Worm (Caenorhabditis elegans) whole organism, L3 larva: ENCODE results near the gene best-1.
A peak's percentile ranks its signal among the peaks of the same experiment; 100 is the strongest.

Experiments
- R02D3.7 ChIP-seq: fragments of 150-350 bp; optimal IDR thresholded peaks from 2 replicates; lab custom pipeline; 2014; ENCODE audit warnings: missing biosample characterization, missing genetic modification characterization
- ZK546.5 ChIP-seq: sonication (generic microtip); optimal IDR thresholded peaks from 2 replicates; lab custom pipeline; 2017; ENCODE audit warnings: missing biosample characterization, missing genetic modification characterization
- aly-2 ChIP-seq: fragments of 150-350 bp; optimal IDR thresholded peaks from 2 replicates; lab custom pipeline; 2014; ENCODE audit warnings: missing biosample characterization, missing genetic modification characterization
- ama-1 ChIP-seq: fragments of 150-350 bp; optimal IDR thresholded peaks from 2 replicates; lab custom pipeline; 2018
- ceh-16 ChIP-seq: sonication (generic microtip); optimal IDR thresholded peaks from 2 replicates; lab custom pipeline; 2017; ENCODE audit warnings: missing biosample characterization, missing genetic modification characterization
- ceh-28 ChIP-seq: fragments of 150-350 bp; optimal IDR thresholded peaks from 2 replicates; lab custom pipeline; 2014; ENCODE audit warnings: missing biosample characterization, missing genetic modification reagents, missing genetic modification characterization
- ceh-82 ChIP-seq: fragments of 150-350 bp; optimal IDR thresholded peaks from 2 replicates; lab custom pipeline; 2014; ENCODE audit warnings: missing biosample characterization, missing genetic modification characterization
- ceh-9 ChIP-seq: sonication (generic microtip); optimal IDR thresholded peaks from 2 replicates; lab custom pipeline; 2018; ENCODE audit warnings: missing biosample characterization, missing genetic modification characterization
- daf-12 ChIP-seq: fragments of 150-350 bp; optimal IDR thresholded peaks from 2 replicates; lab custom pipeline; 2014; ENCODE audit warnings: missing biosample characterization, missing genetic modification reagents, missing genetic modification characterization
- egl-27 ChIP-seq: sonication (generic microtip); optimal IDR thresholded peaks from 4 replicates; lab custom pipeline; 2017; ENCODE audit warnings: missing biosample characterization, missing genetic modification reagents, missing genetic modification characterization
- egl-5 ChIP-seq: fragments of 150-350 bp; optimal IDR thresholded peaks from 2 replicates; lab custom pipeline; 2017; ENCODE audit warnings: missing biosample characterization, missing genetic modification reagents, missing genetic modification characterization, inconsistent platforms
- elt-1 ChIP-seq: fragments of 150-350 bp; optimal IDR thresholded peaks from 2 replicates; lab custom pipeline; 2014; ENCODE audit warnings: missing biosample characterization, missing genetic modification characterization
- elt-2 ChIP-seq: sonication (generic microtip); optimal IDR thresholded peaks from 2 replicates; lab custom pipeline; 2016; ENCODE audit warnings: missing genetic modification reagents, mild to moderate bottlenecking, missing genetic modification characterization, missing compliant biosample characterization
- elt-3 ChIP-seq, 3 experiments: fragments of 150-350 bp in 1 of 3; sonication (generic microtip) in 2 of 3; optimal IDR thresholded peaks; 2 replicates in 2 of 3; 4 replicates in 1 of 3; lab custom pipeline; 2014 to 2017; ENCODE audit warnings: missing biosample characterization in 3 of 3, missing genetic modification characterization in 3 of 3
- eor-1 ChIP-seq, 2 experiments: fragments of 150-350 bp; optimal IDR thresholded peaks; 2 replicates each; lab custom pipeline; 2014 to 2018; ENCODE audit warnings: missing biosample characterization in 2 of 2, missing genetic modification characterization in 2 of 2
- fkh-10 ChIP-seq: sonication (generic microtip); optimal IDR thresholded peaks from 2 replicates; lab custom pipeline; 2017; ENCODE audit warnings: missing biosample characterization, missing genetic modification reagents, missing genetic modification characterization
- fkh-2 ChIP-seq: fragments of 150-350 bp; optimal IDR thresholded peaks from 2 replicates; lab custom pipeline; 2014; ENCODE audit warnings: missing biosample characterization, missing genetic modification reagents, missing genetic modification characterization
- fos-1 ChIP-seq: fragments of 150-350 bp; optimal IDR thresholded peaks from 2 replicates; lab custom pipeline; 2014; ENCODE audit warnings: missing biosample characterization, missing genetic modification characterization
- hmg-11 ChIP-seq: sonication (generic microtip); optimal IDR thresholded peaks from 2 replicates; lab custom pipeline; 2016; ENCODE audit warnings: missing genetic modification characterization, missing compliant biosample characterization
- jun-1 ChIP-seq: fragments of 150-350 bp; optimal IDR thresholded peaks from 2 replicates; lab custom pipeline; 2014; ENCODE audit warnings: missing biosample characterization, missing genetic modification reagents, missing genetic modification characterization
- lin-15B ChIP-seq: fragments of 150-350 bp; optimal IDR thresholded peaks from 2 replicates; lab custom pipeline; 2014; ENCODE audit warnings: missing biosample characterization, missing genetic modification characterization
- lin-39 ChIP-seq: fragments of 150-350 bp; optimal IDR thresholded peaks from 2 replicates; lab custom pipeline; 2018; ENCODE audit warnings: missing biosample characterization, missing genetic modification reagents, missing genetic modification characterization
- lsy-12 ChIP-seq: sonication (generic microtip); optimal IDR thresholded peaks from 2 replicates; lab custom pipeline; 2016; ENCODE audit warnings: mild to moderate bottlenecking, missing genetic modification characterization, missing compliant biosample characterization
- mdl-1 ChIP-seq: fragments of 150-350 bp; optimal IDR thresholded peaks from 2 replicates; lab custom pipeline; 2014; ENCODE audit warnings: missing biosample characterization, missing genetic modification characterization
- mml-1 ChIP-seq: fragments of 150-350 bp; sonication (generic microtip); optimal IDR thresholded peaks from 3 replicates; lab custom pipeline; 2014; ENCODE audit warnings: missing biosample characterization, missing genetic modification characterization
- nfya-1 ChIP-seq: sonication (generic microtip); optimal IDR thresholded peaks from 2 replicates; lab custom pipeline; 2017; ENCODE audit warnings: missing genetic modification characterization, mild to moderate bottlenecking, missing compliant biosample characterization, antibody characterized with exemption, moderate library complexity; ENCODE audit not compliant: insufficient read depth
- nhr-11 ChIP-seq: fragments of 150-350 bp; optimal IDR thresholded peaks from 2 replicates; lab custom pipeline; 2014; ENCODE audit warnings: missing biosample characterization, missing genetic modification characterization
- nhr-12 ChIP-seq: fragments of 150-350 bp; optimal IDR thresholded peaks from 2 replicates; lab custom pipeline; 2014; ENCODE audit warnings: missing biosample characterization, missing genetic modification characterization
- nhr-23 ChIP-seq: fragments of 150-350 bp; optimal IDR thresholded peaks from 2 replicates; lab custom pipeline; 2014; ENCODE audit warnings: missing biosample characterization, missing genetic modification reagents, missing genetic modification characterization
- nhr-237 ChIP-seq: fragments of 150-350 bp; optimal IDR thresholded peaks from 2 replicates; lab custom pipeline; 2014; ENCODE audit warnings: missing biosample characterization, missing genetic modification characterization
- nhr-25 ChIP-seq: sonication (generic microtip); optimal IDR thresholded peaks from 2 replicates; lab custom pipeline; 2017; ENCODE audit warnings: missing biosample characterization, missing genetic modification characterization
- nhr-28 ChIP-seq: fragments of 150-350 bp; optimal IDR thresholded peaks from 2 replicates; lab custom pipeline; 2014; ENCODE audit warnings: missing biosample characterization, missing genetic modification characterization
- nhr-43 ChIP-seq: sonication (generic microtip); optimal IDR thresholded peaks from 2 replicates; lab custom pipeline; 2016; ENCODE audit warnings: mild to moderate bottlenecking, missing genetic modification characterization, missing compliant biosample characterization; ENCODE audit not compliant: poor library complexity, severe bottlenecking
- nhr-67 ChIP-seq: fragments of 150-350 bp; optimal IDR thresholded peaks from 2 replicates; lab custom pipeline; 2014; ENCODE audit warnings: missing biosample characterization, missing genetic modification characterization
- nhr-76 ChIP-seq: fragments of 150-350 bp; sonication (generic microtip); optimal IDR thresholded peaks from 5 replicates; lab custom pipeline; 2014; ENCODE audit warnings: missing biosample characterization, missing genetic modification characterization
- nhr-77 ChIP-seq: fragments of 150-350 bp; optimal IDR thresholded peaks from 2 replicates; lab custom pipeline; 2014; ENCODE audit warnings: missing biosample characterization, missing genetic modification characterization
- pha-4 ChIP-seq: fragments of 150-350 bp; optimal IDR thresholded peaks from 2 replicates; lab custom pipeline; 2014; ENCODE audit warnings: missing biosample characterization, missing genetic modification reagents, missing genetic modification characterization
- pqm-1 ChIP-seq: fragments of 150-350 bp; optimal IDR thresholded peaks from 2 replicates; lab custom pipeline; 2017; ENCODE audit warnings: missing biosample characterization, missing genetic modification characterization, inconsistent platforms
- sea-2 ChIP-seq: fragments of 150-350 bp; sonication (generic microtip); optimal IDR thresholded peaks from 4 replicates; lab custom pipeline; 2014; ENCODE audit warnings: missing biosample characterization, missing genetic modification reagents, missing genetic modification characterization
- skn-1 ChIP-seq: fragments of 150-350 bp; optimal IDR thresholded peaks from 2 replicates; lab custom pipeline; 2014; ENCODE audit warnings: missing biosample characterization, missing genetic modification characterization
- snpc-4 ChIP-seq: fragments of 150-350 bp; optimal IDR thresholded peaks from 2 replicates; lab custom pipeline; 2014; ENCODE audit warnings: missing biosample characterization, missing genetic modification characterization
- tbx-2 ChIP-seq: sonication (generic microtip); optimal IDR thresholded peaks from 2 replicates; lab custom pipeline; 2016; ENCODE audit warnings: mild to moderate bottlenecking, missing genetic modification characterization, missing compliant biosample characterization
- unc-39 ChIP-seq: sonication (generic microtip); optimal IDR thresholded peaks from 4 replicates; lab custom pipeline; 2017; ENCODE audit warnings: missing biosample characterization, missing genetic modification characterization
- unc-62 ChIP-seq: fragments of 150-350 bp; sonication (generic microtip); optimal IDR thresholded peaks from 4 replicates; lab custom pipeline; 2014; ENCODE audit warnings: missing biosample characterization, missing genetic modification reagents, missing genetic modification characterization
- zag-1 ChIP-seq: fragments of 150-350 bp; optimal IDR thresholded peaks from 2 replicates; lab custom pipeline; 2014; ENCODE audit warnings: missing biosample characterization, missing genetic modification characterization
- ztf-11 ChIP-seq: fragments of 150-350 bp; optimal IDR thresholded peaks from 2 replicates; lab custom pipeline; 2014; ENCODE audit warnings: missing biosample characterization, missing genetic modification characterization
- ztf-4 ChIP-seq: fragments of 150-350 bp; optimal IDR thresholded peaks from 2 replicates; lab custom pipeline; 2014; ENCODE audit warnings: missing biosample characterization, missing genetic modification characterization

best-1 gene

DNA sequence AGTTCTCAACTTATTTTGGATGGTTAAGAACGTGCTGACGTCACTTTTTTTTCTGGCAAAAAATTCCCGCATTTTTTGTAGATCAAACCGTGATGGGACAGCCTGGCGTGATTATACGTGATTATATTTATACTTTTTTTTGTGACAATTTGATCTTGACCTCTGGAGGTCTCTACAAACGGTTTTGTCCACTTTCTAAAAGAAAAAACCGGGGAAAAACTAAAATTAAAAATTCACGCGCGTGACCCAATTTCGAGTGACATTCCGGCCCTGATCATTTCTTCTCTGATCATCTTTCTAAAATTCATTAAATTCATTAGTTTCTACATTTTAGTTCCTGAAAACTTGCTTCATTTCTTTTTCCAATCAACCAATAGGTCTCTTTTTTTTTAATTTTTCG lies 4.7 kb downstream of the best-1 start, which contains the start of gene rde-11:
Gene rde-11, plus strand, starts transcription at position 301 of the 400 bp plus-strand sequence.
- no peak for TF ChIP-seq mml-1 (tag; lab: Kevin White, UChicago)
- no peak for TF ChIP-seq nhr-28
- TF ChIP-seq jun-1 (tag; lab: Kevin White, UChicago): no peak
- TF ChIP-seq pqm-1: no peak
- no peak for TF ChIP-seq ama-1 (lab: Kevin White, UChicago)
- no peak for TF ChIP-seq ztf-11 (tag; lab: Kevin White, UChicago)
- TF ChIP-seq hmg-11 (tag; lab: Kevin White, UChicago): no peak
- no peak for TF ChIP-seq R02D3.7
- no peak for TF ChIP-seq snpc-4
- no peak for TF ChIP-seq ztf-4 (tag; lab: Kevin White, UChicago)
- no peak for TF ChIP-seq ceh-9 (tag; lab: Kevin White, UChicago)
- no peak for TF ChIP-seq lsy-12
- TF ChIP-seq zag-1 (tag; lab: Kevin White, UChicago): no peak
- no peak for TF ChIP-seq ceh-28 (tag; lab: Kevin White, UChicago)
- TF ChIP-seq ceh-82 (tag; lab: Kevin White, UChicago): no peak
- TF ChIP-seq pha-4 (tag; lab: Kevin White, UChicago): no peak
- TF ChIP-seq fos-1 (tag; lab: Kevin White, UChicago): no peak
- no peak for TF ChIP-seq aly-2 (tag; lab: Kevin White, UChicago)
- no peak for TF ChIP-seq nhr-25 (tag; lab: Kevin White, UChicago)
- TF ChIP-seq, all 47 proteins: peak for 0

DNA sequence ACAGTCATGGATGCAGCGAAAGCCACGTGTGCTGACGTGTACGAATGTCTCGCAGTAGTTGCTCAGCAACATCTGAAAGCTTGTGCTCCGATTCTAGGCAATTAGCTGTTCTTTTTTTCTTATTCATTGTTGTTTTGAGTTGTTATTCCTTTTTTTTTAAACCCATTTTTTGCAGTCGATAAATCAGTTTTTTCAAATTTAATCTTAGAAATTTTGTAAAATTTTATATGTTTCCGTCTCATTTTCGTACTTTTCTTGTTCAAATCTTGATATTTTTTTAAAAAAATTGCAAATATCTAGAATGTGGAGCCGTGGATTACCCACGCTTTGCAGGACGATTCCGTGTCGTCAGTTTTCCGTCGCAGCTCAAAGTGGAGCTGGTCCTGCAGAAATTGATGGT lies 9.2 kb downstream of the best-1 start, which contains the start of gene fask-1:
Gene fask-1, plus strand, starts transcription at position 301 of the 400 bp plus-strand sequence.
- TF ChIP-seq nhr-12 (no peak), nhr-43 (tag; lab: Kevin White, UChicago) (no peak)
- TF ChIP-seq, all 47 proteins: peak for 0

DNA sequence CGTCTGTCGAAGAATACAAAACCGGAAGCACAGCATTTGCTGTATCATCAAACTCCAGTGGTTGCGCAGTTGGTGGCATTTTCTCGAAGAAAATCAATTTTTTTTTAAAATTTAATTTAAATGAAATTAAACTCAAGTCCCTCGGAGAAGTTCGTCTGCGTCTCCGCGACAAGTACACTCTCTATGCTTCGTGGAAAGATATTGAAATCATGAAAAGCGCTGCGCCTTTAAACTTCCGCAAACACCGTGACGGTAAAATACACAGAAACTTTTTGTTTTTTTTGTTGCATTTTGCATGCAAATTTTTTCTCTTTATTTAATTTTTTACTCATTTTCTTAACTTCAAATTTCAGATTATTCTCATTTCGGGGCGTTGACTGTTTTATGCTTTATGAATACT lies 10.9 kb downstream of the best-1 start, which contains the start of the genes dli-1, tin-9.2 and exos-4.1:
Gene dli-1, minus strand, starts transcription at position 141 of the 400 bp plus-strand sequence.
Gene tin-9.2, plus strand, starts transcription at position 344 of the 400 bp plus-strand sequence.
Gene exos-4.1, plus strand, starts transcription at position 348 of the 400 bp plus-strand sequence.
- TF ChIP-seq nhr-12 (no peak), skn-1 (tag; lab: Kevin White, UChicago) (peak; percentile 54), elt-3 (tag; optimal IDR thresholded peaks at IDR 0.05; lab: Kevin White, UChicago) (no peak), ztf-4 (tag; lab: Kevin White, UChicago) (no peak), ceh-82 (tag; lab: Kevin White, UChicago) (no peak), nhr-76 (tag; lab: Kevin White, UChicago) (no peak), mml-1 (tag; lab: Kevin White, UChicago) (no peak), ama-1 (lab: Kevin White, UChicago) (no peak), tbx-2 (tag; lab: Kevin White, UChicago) (no peak), nhr-23 (tag; lab: Kevin White, UChicago) (peak; percentile 65), jun-1 (tag; lab: Kevin White, UChicago) (peak; percentile 3), elt-2 (tag; lab: Kevin White, UChicago) (peak; percentile 29), nhr-25 (tag; lab: Kevin White, UChicago) (peak; percentile 35), unc-62 (GFP tag; lab: Kevin White, UChicago) (no peak), fos-1 (tag; lab: Kevin White, UChicago) (no peak), lin-15B (peak; percentile 83), elt-1 (no peak), egl-5 (tag; lab: Kevin White, UChicago) (peak; percentile 77), nfya-1 (tag; lab: Kevin White, UChicago) (peak; percentile 77), nhr-43 (tag; lab: Kevin White, UChicago) (no peak), ceh-9 (tag; lab: Kevin White, UChicago) (no peak), lin-39 (tag; lab: Kevin White, UChicago) (no peak), sea-2 (GFP tag; lab: Kevin White, UChicago) (no peak), ceh-28 (tag; lab: Kevin White, UChicago) (peak; percentile 54), nhr-28 (no peak), ZK546.5 (tag; lab: Kevin White, UChicago) (no peak), unc-39 (tag; lab: Kevin White, UChicago) (no peak), nhr-77 (tag; lab: Kevin White, UChicago) (no peak), fkh-10 (GFP tag; lab: Kevin White, UChicago) (no peak), aly-2 (tag; lab: Kevin White, UChicago) (no peak), zag-1 (tag; lab: Kevin White, UChicago) (no peak), ceh-16 (no peak), pqm-1 (peak; percentile 14), fkh-2 (no peak), daf-12 (tag; lab: Kevin White, UChicago) (no peak), snpc-4 (peak; percentile 31), R02D3.7 (peak; percentile 58), mdl-1 (tag; lab: Kevin White, UChicago) (no peak), egl-27 (no peak), hmg-11 (tag; lab: Kevin White, UChicago) (peak; percentile 58), lsy-12 (no peak), pha-4 (tag; lab: Kevin White, UChicago) (peak; percentile 69), nhr-237 (tag; lab: Kevin White, UChicago) (no peak), eor-1 (tag; optimal IDR thresholded peaks at IDR 0.05; lab: Kevin White, UChicago) (no peak), nhr-67 (tag; lab: Kevin White, UChicago) (no peak), ztf-11 (tag; lab: Kevin White, UChicago) (no peak), nhr-11 (tag; lab: Kevin White, UChicago) (no peak)
